Worm (Caenorhabditis elegans): ENCODE data around the gene prcc-1.

prcc-1 gene

ce11 chrIV:13082836-13083763 is 10.5 kb downstream of the prcc-1 start:
- TF ChIP-seq unc-3 (GFP tag; conservative IDR thresholded peaks at IDR 0.05) = no peak
- no peak for TF ChIP-seq unc-3 (tag; optimal IDR thresholded peaks at IDR 0.05)
- no peak for TF ChIP-seq F13H6.1 (tag; optimal IDR thresholded peaks at IDR 0.05)
- TF ChIP-seq tbx-7 (tag; optimal IDR thresholded peaks at IDR 0.05) = no peak
- no peak for TF ChIP-seq ceh-2 (tag; optimal IDR thresholded peaks at IDR 0.05)
- TF ChIP-seq hlh-6 (tag; optimal IDR thresholded peaks at IDR 0.05) = no peak
- no peak for TF ChIP-seq nhr-11 (tag; optimal IDR thresholded peaks at IDR 0.05)
- no peak for TF ChIP-seq mec-3 (tag; optimal IDR thresholded peaks at IDR 0.05; ENCODE audit: borderline replicate concordance)
- no peak for TF ChIP-seq fax-1 (tag; optimal IDR thresholded peaks at IDR 0.05)
- no peak for TF ChIP-seq nfya-1 (tag; optimal IDR thresholded peaks at IDR 0.05)
- no peak for TF ChIP-seq ceh-18 (tag; optimal IDR thresholded peaks at IDR 0.05)
- no peak for TF ChIP-seq ceh-19 (GFP tag; optimal IDR thresholded peaks at IDR 0.05)
- TF ChIP-seq ceh-9 (tag; optimal IDR thresholded peaks at IDR 0.05) = no peak
- no peak for TF ChIP-seq fkh-6 (tag; optimal IDR thresholded peaks at IDR 0.05)
- no peak for TF ChIP-seq unc-86 (tag; optimal IDR thresholded peaks at IDR 0.05)
- no peak for TF ChIP-seq T23F11.4 (GFP tag; optimal IDR thresholded peaks at IDR 0.05)
- no peak for TF ChIP-seq ceh-24 (tag; optimal IDR thresholded peaks at IDR 0.05)

ce11 chrIV:13082106-13082505 is 11.5 kb downstream of the prcc-1 start:
- TF ChIP-seq K09A11.1 (tag; optimal IDR thresholded peaks at IDR 0.05; ENCODE audit: insufficient read depth) (no peak), tbx-7 (tag; optimal IDR thresholded peaks at IDR 0.05) (no peak), ceh-2 (tag; optimal IDR thresholded peaks at IDR 0.05) (no peak), ahr-1 (tag; optimal IDR thresholded peaks at IDR 0.05) (no peak), unc-55 (GFP tag; optimal IDR thresholded peaks at IDR 0.05) (no peak), pax-1 (tag; optimal IDR thresholded peaks at IDR 0.05) (no peak), elt-2 (tag; optimal IDR thresholded peaks at IDR 0.05) (no peak), hlh-8 (tag; optimal IDR thresholded peaks at IDR 0.05) (no peak), F13H6.1 (tag; optimal IDR thresholded peaks at IDR 0.05) (no peak), fkh-6 (tag; optimal IDR thresholded peaks at IDR 0.05) (no peak), ceh-6 (GFP tag; optimal IDR thresholded peaks at IDR 0.05) (no peak)

ce11 chrIV:13080861-13081260 is 12.7 kb downstream of the prcc-1 start:
- no peak for TF ChIP-seq madf-2 (tag; optimal IDR thresholded peaks at IDR 0.05)
- TF ChIP-seq zip-5 (tag; optimal IDR thresholded peaks at IDR 0.05) = no peak
- no peak for TF ChIP-seq ceh-34 (tag; optimal IDR thresholded peaks at IDR 0.05)
- no peak for TF ChIP-seq Y22D7AL.16 (tag; optimal IDR thresholded peaks at IDR 0.05)
- TF ChIP-seq ref-2 (tag; optimal IDR thresholded peaks at IDR 0.05) = no peak
- no peak for TF ChIP-seq fax-1 (tag; optimal IDR thresholded peaks at IDR 0.05)
- TF ChIP-seq ahr-1 (tag; optimal IDR thresholded peaks at IDR 0.05) = no peak
- TF ChIP-seq hlh-8 (tag; optimal IDR thresholded peaks at IDR 0.05) = no peak
- TF ChIP-seq hlh-15 (tag; optimal IDR thresholded peaks at IDR 0.05) = no peak
- TF ChIP-seq T23F11.4 (GFP tag; optimal IDR thresholded peaks at IDR 0.05) = no peak
- no peak for TF ChIP-seq unc-3 (GFP tag; conservative IDR thresholded peaks at IDR 0.05)
- TF ChIP-seq unc-3 (tag; optimal IDR thresholded peaks at IDR 0.05) = no peak
- no peak for TF ChIP-seq ceh-19 (GFP tag; optimal IDR thresholded peaks at IDR 0.05)
- TF ChIP-seq K09A11.1 (tag; optimal IDR thresholded peaks at IDR 0.05; ENCODE audit: insufficient read depth) = no peak
- no peak for TF ChIP-seq K02D7.2 (tag; optimal IDR thresholded peaks at IDR 0.05)
- no peak for TF ChIP-seq sdc-2 (tag; optimal IDR thresholded peaks at IDR 0.05)

ce11 chrIV:13080185-13080584 is 13.4 kb downstream of the prcc-1 start:
- TF ChIP-seq unc-3 (GFP tag; conservative IDR thresholded peaks at IDR 0.05) (no peak), unc-3 (tag; optimal IDR thresholded peaks at IDR 0.05) (no peak), ama-1 (optimal IDR thresholded peaks at IDR 0.05) (no peak), F13H6.1 (tag; optimal IDR thresholded peaks at IDR 0.05) (no peak), madf-2 (tag; optimal IDR thresholded peaks at IDR 0.05) (no peak), ttx-3 (tag; optimal IDR thresholded peaks at IDR 0.05) (no peak), pros-1 (tag; optimal IDR thresholded peaks at IDR 0.05) (no peak), ztf-16 (tag; optimal IDR thresholded peaks at IDR 0.05) (no peak)
